Worm (Caenorhabditis elegans) whole organism, L2 larva: Measurements from ENCODE around the gene T26H8.5.
A peak's percentile ranks its signal among the peaks of the same experiment; 100 is the strongest.

Experiments used
- C34F6.9 ChIP-seq: fragments of 150-350 bp; optimal IDR thresholded peaks from 2 replicates; lab custom pipeline; 2014; ENCODE audit warnings: missing biosample characterization, missing genetic modification characterization
- F13H6.1 ChIP-seq: sonication (generic microtip); optimal IDR thresholded peaks from 2 replicates; lab custom pipeline; 2016; ENCODE audit warnings: missing genetic modification characterization, missing compliant biosample characterization
- R02D3.7 ChIP-seq: fragments of 150-350 bp; optimal IDR thresholded peaks from 2 replicates; lab custom pipeline; 2014; ENCODE audit warnings: missing biosample characterization, missing genetic modification characterization
- Y55F3AM.14 ChIP-seq: fragments of 200-800 bp; sonication (Bioruptor generic); optimal IDR thresholded peaks from 2 replicates; lab custom pipeline; 2018; ENCODE audit warnings: mild to moderate bottlenecking, missing genetic modification characterization, missing compliant biosample characterization
- blmp-1 ChIP-seq: sonication (generic microtip); optimal IDR thresholded peaks from 2 replicates; lab custom pipeline; 2017; ENCODE audit warnings: missing genetic modification characterization, mild to moderate bottlenecking, missing compliant biosample characterization, antibody characterized with exemption, moderate library complexity; ENCODE audit not compliant: insufficient read depth
- ceh-16 ChIP-seq: fragments of 150-350 bp; optimal IDR thresholded peaks from 2 replicates; lab custom pipeline; 2014; ENCODE audit warnings: missing biosample characterization, missing genetic modification characterization
- crh-2 ChIP-seq: sonication (generic microtip); optimal IDR thresholded peaks from 2 replicates; lab custom pipeline; 2017; ENCODE audit warnings: missing biosample characterization, missing genetic modification characterization
- egl-27 ChIP-seq: sonication (generic microtip); optimal IDR thresholded peaks from 3 replicates; lab custom pipeline; 2017; ENCODE audit warnings: missing biosample characterization, missing genetic modification reagents, missing genetic modification characterization
- elt-1 ChIP-seq: fragments of 150-350 bp; optimal IDR thresholded peaks from 2 replicates; lab custom pipeline; 2014; ENCODE audit warnings: missing biosample characterization, missing genetic modification characterization
- elt-3 ChIP-seq: sonication (generic microtip); optimal IDR thresholded peaks from 2 replicates; lab custom pipeline; 2017; ENCODE audit warnings: missing biosample characterization, missing genetic modification characterization
- gmeb-1 ChIP-seq: fragments of 150-350 bp; optimal IDR thresholded peaks from 2 replicates; lab custom pipeline; 2014; ENCODE audit warnings: missing biosample characterization, missing genetic modification characterization
- lin-11 ChIP-seq: fragments of 150-350 bp; sonication (generic microtip); optimal IDR thresholded peaks from 2 replicates; lab custom pipeline; 2014; ENCODE audit warnings: missing biosample characterization, missing genetic modification characterization, inconsistent platforms, mixed read lengths
- lsy-2 ChIP-seq, 2 experiments: fragments of 150-350 bp in 1 of 2; sonication (generic microtip) in 1 of 2; optimal IDR thresholded peaks; 2 replicates each; lab custom pipeline; 2014 to 2017; ENCODE audit warnings: missing biosample characterization in 2 of 2, missing genetic modification characterization in 2 of 2
- mab-5 ChIP-seq: fragments of 150-350 bp; optimal IDR thresholded peaks from 2 replicates; lab custom pipeline; 2014; ENCODE audit warnings: missing biosample characterization, missing genetic modification characterization
- mbf-1 ChIP-seq: sonication (generic microtip); optimal IDR thresholded peaks from 2 replicates; lab custom pipeline; 2017; ENCODE audit warnings: missing biosample characterization, missing genetic modification characterization
- mdl-1 ChIP-seq, 2 experiments: fragments of 150-350 bp in 1 of 2; sonication (generic microtip) in 1 of 2; optimal IDR thresholded peaks; 2 replicates each; lab custom pipeline; 2017; ENCODE audit warnings: missing biosample characterization in 2 of 2, missing genetic modification characterization in 2 of 2
- nhr-11 ChIP-seq: fragments of 150-350 bp; optimal IDR thresholded peaks from 2 replicates; lab custom pipeline; 2014; ENCODE audit warnings: missing biosample characterization, missing genetic modification characterization
- nhr-12 ChIP-seq: fragments of 150-350 bp; optimal IDR thresholded peaks from 2 replicates; lab custom pipeline; 2014; ENCODE audit warnings: missing biosample characterization, missing genetic modification characterization
- nhr-129 ChIP-seq: fragments of 150-350 bp; optimal IDR thresholded peaks from 2 replicates; lab custom pipeline; 2014; ENCODE audit warnings: missing biosample characterization, missing genetic modification characterization
- nhr-21 ChIP-seq: fragments of 150-350 bp; optimal IDR thresholded peaks from 2 replicates; lab custom pipeline; 2014; ENCODE audit warnings: missing biosample characterization, missing genetic modification characterization
- nhr-23 ChIP-seq: fragments of 150-350 bp; optimal IDR thresholded peaks from 2 replicates; lab custom pipeline; 2014; ENCODE audit warnings: missing biosample characterization, missing genetic modification reagents, missing genetic modification characterization
- nhr-237 ChIP-seq: fragments of 150-350 bp; optimal IDR thresholded peaks from 2 replicates; lab custom pipeline; 2014; ENCODE audit warnings: missing biosample characterization, missing genetic modification characterization
- nhr-25 ChIP-seq: fragments of 150-350 bp; sonication (generic microtip); optimal IDR thresholded peaks from 3 replicates; lab custom pipeline; 2014; ENCODE audit warnings: missing biosample characterization, missing genetic modification characterization
- nhr-77 ChIP-seq: fragments of 150-350 bp; optimal IDR thresholded peaks from 2 replicates; lab custom pipeline; 2014; ENCODE audit warnings: missing biosample characterization, missing genetic modification characterization
- peb-1 ChIP-seq: fragments of 150-350 bp; optimal IDR thresholded peaks from 2 replicates; lab custom pipeline; 2014; ENCODE audit warnings: missing biosample characterization, missing genetic modification characterization
- sem-4 ChIP-seq: fragments of 150-350 bp; optimal IDR thresholded peaks from 2 replicates; lab custom pipeline; 2014; ENCODE audit warnings: missing biosample characterization, missing genetic modification reagents, missing genetic modification characterization
- skn-1 ChIP-seq: sonication (generic microtip); optimal IDR thresholded peaks from 2 replicates; lab custom pipeline; 2017; ENCODE audit warnings: missing biosample characterization, missing genetic modification characterization
- sma-3 ChIP-seq: sonication (generic microtip); optimal IDR thresholded peaks from 2 replicates; lab custom pipeline; 2016; ENCODE audit warnings: missing genetic modification reagents, missing genetic modification characterization, missing compliant biosample characterization
- sma-9 ChIP-seq, 2 experiments: fragments of 150-350 bp in 1 of 2; sonication (generic microtip) in 1 of 2; optimal IDR thresholded peaks; 2 replicates each; lab custom pipeline; 2014 to 2016; ENCODE audit warnings: missing genetic modification characterization in 2 of 2, mild to moderate bottlenecking in 1 of 2, missing biosample characterization in 1 of 2, missing compliant biosample characterization in 1 of 2, missing genetic modification reagents in 1 of 2, moderate library complexity in 1 of 2
- snpc-4 ChIP-seq: fragments of 150-350 bp; optimal IDR thresholded peaks from 2 replicates; lab custom pipeline; 2014; ENCODE audit warnings: missing biosample characterization, missing genetic modification characterization
- unc-39 ChIP-seq: fragments of 150-350 bp; optimal IDR thresholded peaks from 2 replicates; lab custom pipeline; 2014; ENCODE audit warnings: missing biosample characterization, missing genetic modification characterization
- unc-55 ChIP-seq: fragments of 150-350 bp; sonication (generic microtip); optimal IDR thresholded peaks from 3 replicates; lab custom pipeline; 2014; ENCODE audit warnings: missing biosample characterization, missing genetic modification reagents, missing genetic modification characterization
- unc-62 ChIP-seq: fragments of 150-350 bp; optimal IDR thresholded peaks from 2 replicates; lab custom pipeline; 2014; ENCODE audit warnings: missing biosample characterization, missing genetic modification reagents, missing genetic modification characterization
- zag-1 ChIP-seq: fragments of 150-350 bp; optimal IDR thresholded peaks from 2 replicates; lab custom pipeline; 2014; ENCODE audit warnings: missing biosample characterization, missing genetic modification characterization
- ztf-1 ChIP-seq: fragments of 200-800 bp; sonication (Bioruptor generic); conservative IDR thresholded peaks from 2 replicates; pipeline ENCODE4 v1.3.6; 2022; ENCODE audit warnings: missing genetic modification characterization, missing compliant biosample characterization

Gene T26H8.5

DNA sequence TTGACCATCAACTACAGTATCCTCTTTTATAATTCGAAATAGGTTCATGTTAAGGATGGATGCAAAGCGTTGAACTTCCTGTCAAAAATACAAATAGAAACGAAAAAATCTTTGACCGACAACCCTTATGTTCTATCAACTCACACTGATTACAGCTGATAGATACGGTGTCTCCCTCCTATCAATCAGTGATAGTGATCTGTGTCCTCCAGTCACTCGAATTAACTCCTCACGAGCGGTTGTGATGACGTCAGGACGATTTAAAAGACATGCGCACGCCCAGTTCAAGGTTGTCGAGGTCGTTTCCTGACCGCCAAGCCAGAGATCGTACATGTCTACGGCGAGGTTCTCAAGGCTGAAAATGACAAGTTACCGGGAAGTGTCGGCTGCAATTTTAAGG, 19.4 kb downstream of the T26H8.5 start:
- TF ChIP-seq skn-1, result no peak
- no peak for TF ChIP-seq egl-27
- no peak for TF ChIP-seq Y55F3AM.14 (GFP tag; lab: Kevin White, UChicago)
- no peak for TF ChIP-seq mdl-1 (tag; optimal IDR thresholded peaks at IDR 0.05; lab: Kevin White, UChicago)
- TF ChIP-seq nhr-21 (tag; lab: Kevin White, UChicago), result no peak
- TF ChIP-seq sma-9 (GFP tag; optimal IDR thresholded peaks at IDR 0.05; lab: Kevin White, UChicago), result peak; percentile 51
- no peak for TF ChIP-seq sma-9 (tag; optimal IDR thresholded peaks at IDR 0.05; lab: Kevin White, UChicago)
- no peak for TF ChIP-seq nhr-129
- no peak for TF ChIP-seq zag-1 (tag; lab: Kevin White, UChicago)
- no peak for TF ChIP-seq ceh-16 (tag; lab: Kevin White, UChicago)
- TF ChIP-seq, all 48 proteins: peak for 1

DNA sequence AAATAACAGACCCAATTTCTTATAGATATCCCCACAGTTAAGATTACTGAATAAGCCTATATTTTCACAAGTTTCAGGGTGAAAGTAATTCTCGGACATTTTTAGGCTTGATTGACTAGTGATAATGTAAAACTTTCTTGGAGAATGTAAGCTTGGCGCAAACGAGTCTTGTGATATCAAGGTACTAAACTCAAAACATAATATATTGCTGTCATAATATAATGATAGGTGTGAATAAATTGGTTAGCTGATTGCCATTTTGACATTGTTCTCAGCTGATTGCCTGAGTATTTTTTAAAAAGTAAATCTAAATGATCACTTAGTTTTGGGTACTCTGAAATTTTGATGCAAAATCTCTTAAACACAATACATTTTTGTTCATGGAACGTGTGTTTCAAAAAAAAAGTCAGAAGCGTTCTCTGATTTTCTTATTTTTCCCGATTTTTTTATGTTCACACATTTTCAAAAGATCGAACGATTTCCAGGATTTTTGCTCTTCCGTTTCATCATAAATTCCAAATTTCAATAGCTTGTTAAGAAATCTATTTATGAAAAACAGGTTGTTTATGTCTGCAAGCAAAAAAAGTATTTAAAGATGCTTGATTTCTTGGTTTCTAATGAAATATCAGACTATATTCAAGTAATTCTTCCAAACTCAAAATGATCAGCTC, 24.0 kb downstream of the T26H8.5 start, which contains the start of the genes srw-19 and srx-51:
TSS of gene srw-19 (minus strand) at position 101 of the 671 bp plus-strand sequence.
TSS of gene srx-51 (plus strand) at position 621 of the 671 bp plus-strand sequence.
- TF ChIP-seq mab-5 (tag; lab: Kevin White, UChicago) (no peak), unc-55 (no peak), nhr-12 (no peak), Y55F3AM.14 (GFP tag; lab: Kevin White, UChicago) (no peak), elt-3 (tag; lab: Kevin White, UChicago) (no peak), R02D3.7 (tag; lab: Kevin White, UChicago) (no peak), sma-3 (GFP tag; lab: Kevin White, UChicago) (no peak), nhr-21 (tag; lab: Kevin White, UChicago) (no peak), ztf-1 (GFP tag; lab: Robert Waterston, UW) (no peak), unc-62 (GFP tag; lab: Kevin White, UChicago) (no peak), C34F6.9 (tag; lab: Kevin White, UChicago) (no peak)

- TF ChIP-seq sem-4 (tag; lab: Kevin White, UChicago) (no peak), nhr-21 (tag; lab: Kevin White, UChicago) (no peak), nhr-129 (no peak), F13H6.1 (tag; lab: Kevin White, UChicago) (no peak), nhr-11 (tag; lab: Kevin White, UChicago) (no peak), elt-1 (no peak), blmp-1 (tag; lab: Kevin White, UChicago) (no peak), elt-3 (tag; lab: Kevin White, UChicago) (no peak), nhr-77 (tag; lab: Kevin White, UChicago) (no peak), snpc-4 (no peak), lin-11 (no peak), R02D3.7 (tag; lab: Kevin White, UChicago) (no peak), ztf-1 (GFP tag; lab: Robert Waterston, UW) (no peak), unc-55 (no peak), skn-1 (no peak), Y55F3AM.14 (GFP tag; lab: Kevin White, UChicago) (no peak), zag-1 (tag; lab: Kevin White, UChicago) (no peak), nhr-237 (tag; lab: Kevin White, UChicago) (no peak), nhr-23 (tag; lab: Kevin White, UChicago) (no peak), unc-39 (no peak)
Measured at ce11 chrV:15276915-15277314, 28.5 kb downstream of the T26H8.5 start, which contains the start of gene srw-17. Gene srw-17, minus strand, starts transcription at chrV:15277015.

DNA sequence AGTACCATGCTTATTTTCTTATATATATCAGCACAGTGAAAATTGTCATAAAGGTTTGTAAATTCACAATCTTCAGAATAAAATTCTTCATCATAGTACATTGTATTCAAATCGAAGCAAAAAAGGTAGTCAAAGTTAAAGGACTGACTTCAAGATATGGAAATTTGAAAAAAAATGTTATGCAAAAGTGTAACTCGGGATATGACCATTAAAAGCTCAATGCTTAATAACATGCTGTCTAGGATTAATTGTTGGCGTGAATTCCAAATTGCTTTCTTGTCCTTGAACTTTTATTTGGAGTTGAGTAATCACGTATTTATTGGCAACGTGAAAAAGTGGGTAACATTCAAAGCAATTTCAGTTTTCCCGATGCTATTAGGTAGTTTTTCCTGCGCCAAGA, 30.6 kb downstream of the T26H8.5 start, which contains the start of gene srw-16:
TSS of gene srw-16 (minus strand) at position 101 of the 400 bp plus-strand sequence.
- TF ChIP-seq lsy-2 (tag; optimal IDR thresholded peaks at IDR 0.05; lab: Kevin White, UChicago), result no peak
- no peak for TF ChIP-seq zag-1 (tag; lab: Kevin White, UChicago)
- no peak for TF ChIP-seq mbf-1
- TF ChIP-seq nhr-25 (tag; lab: Kevin White, UChicago), result no peak

- no peak for TF ChIP-seq unc-39
- TF ChIP-seq nhr-237 (tag; lab: Kevin White, UChicago), result no peak
- no peak for TF ChIP-seq egl-27
- no peak for TF ChIP-seq gmeb-1 (tag; lab: Kevin White, UChicago)
- TF ChIP-seq crh-2 (tag; lab: Kevin White, UChicago), result no peak
- TF ChIP-seq blmp-1 (tag; lab: Kevin White, UChicago), result no peak
- TF ChIP-seq nhr-25 (tag; lab: Kevin White, UChicago), result no peak
- TF ChIP-seq nhr-129, result no peak
- TF ChIP-seq peb-1 (tag; lab: Kevin White, UChicago), result no peak
- TF ChIP-seq ztf-1 (GFP tag; lab: Robert Waterston, UW), result no peak
- no peak for TF ChIP-seq skn-1
Measured at ce11 chrV:15272263-15272662, 33.1 kb downstream of the T26H8.5 start, which contains the start of gene T10H4.4. Gene T10H4.4, minus strand, starts transcription at chrV:15272363.
